Worm (Caenorhabditis elegans) whole organism, L2 larva: ENCODE measurements around the gene F40F8.12.

Experiments used
- ZK546.5 ChIP-seq: sonication (generic microtip); optimal IDR thresholded peaks from 2 replicates; lab custom pipeline; 2017; ENCODE audit warnings: missing biosample characterization, missing genetic modification characterization
- ceh-82 ChIP-seq: fragments of 150-350 bp; optimal IDR thresholded peaks from 2 replicates; lab custom pipeline; 2014; ENCODE audit warnings: missing biosample characterization, missing genetic modification characterization
- nhr-12 ChIP-seq: fragments of 150-350 bp; optimal IDR thresholded peaks from 2 replicates; lab custom pipeline; 2014; ENCODE audit warnings: missing biosample characterization, missing genetic modification characterization
- unc-55 ChIP-seq: fragments of 150-350 bp; sonication (generic microtip); optimal IDR thresholded peaks from 3 replicates; lab custom pipeline; 2014; ENCODE audit warnings: missing biosample characterization, missing genetic modification reagents, missing genetic modification characterization

- TF ChIP-seq ceh-82 (tag; lab: Kevin White, UChicago) (no peak), unc-55 (GFP tag; lab: Kevin White, UChicago) (no peak), nhr-12 (tag; lab: Kevin White, UChicago) (no peak), ZK546.5 (no peak)
Measured at ce11 chrII:11110419-11110818, 19.2 kb upstream of the F40F8.12 start.
